Worm (Caenorhabditis elegans): ENCODE results near the gene mct-6.

Gene mct-6

ce11 chrX:16792700-16793176 lies 22.4 kb upstream of the mct-6 start, which contains the start of gene got-1.2:
Gene got-1.2 (minus strand): TSS chrX:16793126.
- no peak for TF ChIP-seq unc-62 (GFP tag; optimal IDR thresholded peaks at IDR 0.05)

- TF ChIP-seq unc-62 (GFP tag; optimal IDR thresholded peaks at IDR 0.05) = no peak
Measured at ce11 chrX:16787152-16787551, 16.9 kb upstream of the mct-6 start.

ce11 chrX:16786021-16786488 lies 15.8 kb upstream of the mct-6 start, which contains the start of gene T01C8.2:
Gene T01C8.2 (plus strand): TSS chrX:16786438.
- TF ChIP-seq unc-62 (GFP tag; optimal IDR thresholded peaks at IDR 0.05) = no peak

ce11 chrX:16784038-16784437 lies 13.7 kb upstream of the mct-6 start:
- no peak for TF ChIP-seq unc-62 (GFP tag; optimal IDR thresholded peaks at IDR 0.05)

ce11 chrX:16782797-16783259 lies 12.5 kb upstream of the mct-6 start, which contains the start of gene T01C8.3:
Gene T01C8.3 (minus strand): TSS chrX:16783209.
- TF ChIP-seq unc-62 (GFP tag; optimal IDR thresholded peaks at IDR 0.05) = no peak

- no peak for TF ChIP-seq unc-62 (GFP tag; optimal IDR thresholded peaks at IDR 0.05)
Measured at ce11 chrX:16775335-16775835, 5.1 kb upstream of the mct-6 start.

- TF ChIP-seq unc-62 (GFP tag; optimal IDR thresholded peaks at IDR 0.05) = no peak
Measured at ce11 chrX:16773421-16773820, 3.1 kb upstream of the mct-6 start.

ce11 chrX:16772112-16772731 lies 1.9 kb upstream of the mct-6 start:
- no peak for TF ChIP-seq unc-62 (GFP tag; optimal IDR thresholded peaks at IDR 0.05)

ce11 chrX:16770919-16771318 lies 621 bp upstream of the mct-6 start:
- no peak for TF ChIP-seq unc-62 (GFP tag; optimal IDR thresholded peaks at IDR 0.05)

ce11 chrX:16762529-16762928 lies 7.8 kb downstream of the mct-6 start, which contains the start of gene C10E2.1:
Gene C10E2.1 (plus strand): TSS chrX:16762829.
- TF ChIP-seq unc-62 (GFP tag; optimal IDR thresholded peaks at IDR 0.05) = no peak

- TF ChIP-seq unc-62 (GFP tag; optimal IDR thresholded peaks at IDR 0.05) = no peak
Measured at ce11 chrX:16754474-16754873, 15.8 kb downstream of the mct-6 start, which contains the start of gene C10E2.5. Gene C10E2.5 (minus strand): TSS chrX:16754574.

ce11 chrX:16752196-16752595 lies 18.1 kb downstream of the mct-6 start:
- TF ChIP-seq unc-62 (GFP tag; optimal IDR thresholded peaks at IDR 0.05) = no peak

ce11 chrX:16744940-16745339 lies 25.4 kb downstream of the mct-6 start, which contains the start of gene C10E2.2:
Gene C10E2.2 (plus strand): TSS chrX:16745240.
- no peak for TF ChIP-seq unc-62 (GFP tag; optimal IDR thresholded peaks at IDR 0.05)

- TF ChIP-seq unc-62 (GFP tag; optimal IDR thresholded peaks at IDR 0.05) = no peak
Measured at ce11 chrX:16737478-16737877, 32.8 kb downstream of the mct-6 start.

ce11 chrX:16734970-16735369 lies 35.3 kb downstream of the mct-6 start:
- TF ChIP-seq unc-62 (GFP tag; optimal IDR thresholded peaks at IDR 0.05) = no peak

ce11 chrX:16733411-16733810 lies 36.9 kb downstream of the mct-6 start:
- no peak for TF ChIP-seq unc-62 (GFP tag; optimal IDR thresholded peaks at IDR 0.05)

- no peak for TF ChIP-seq unc-62 (GFP tag; optimal IDR thresholded peaks at IDR 0.05)
Measured at ce11 chrX:16732259-16732658, 38.0 kb downstream of the mct-6 start.

Data from whole organism, dauer.